Fruit fly (Drosophila melanogaster): Measurements from ENCODE around the gene CG31517.

DNA sequence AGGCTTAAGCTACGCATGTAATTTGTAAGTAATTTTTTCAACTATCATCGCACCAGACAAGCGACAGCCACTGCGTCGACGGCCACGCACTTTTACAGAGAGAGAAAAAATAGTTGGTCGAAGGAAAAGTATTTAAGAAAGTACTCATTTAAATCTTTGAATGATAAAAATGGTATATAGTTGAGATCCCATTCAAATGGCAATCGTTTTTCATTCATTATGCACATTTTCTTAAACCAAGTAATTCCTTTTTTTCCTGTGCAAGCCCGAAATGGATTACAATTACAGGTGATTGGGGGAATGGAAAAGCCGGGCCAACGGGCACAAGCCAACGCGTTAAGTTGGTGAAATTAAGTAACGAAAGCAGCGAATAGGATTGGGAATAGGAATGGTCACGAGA is 4.1 kb downstream of the CG31517 start:
- TF ChIP-seq CG8478 (optimal IDR thresholded peaks at IDR 0.05) (no peak), CTCF (optimal IDR thresholded peaks at IDR 0.05) (no peak)
